Fruit fly (Drosophila melanogaster): ENCODE data around the gene CheA84a.

CheA84a gene

DNA sequence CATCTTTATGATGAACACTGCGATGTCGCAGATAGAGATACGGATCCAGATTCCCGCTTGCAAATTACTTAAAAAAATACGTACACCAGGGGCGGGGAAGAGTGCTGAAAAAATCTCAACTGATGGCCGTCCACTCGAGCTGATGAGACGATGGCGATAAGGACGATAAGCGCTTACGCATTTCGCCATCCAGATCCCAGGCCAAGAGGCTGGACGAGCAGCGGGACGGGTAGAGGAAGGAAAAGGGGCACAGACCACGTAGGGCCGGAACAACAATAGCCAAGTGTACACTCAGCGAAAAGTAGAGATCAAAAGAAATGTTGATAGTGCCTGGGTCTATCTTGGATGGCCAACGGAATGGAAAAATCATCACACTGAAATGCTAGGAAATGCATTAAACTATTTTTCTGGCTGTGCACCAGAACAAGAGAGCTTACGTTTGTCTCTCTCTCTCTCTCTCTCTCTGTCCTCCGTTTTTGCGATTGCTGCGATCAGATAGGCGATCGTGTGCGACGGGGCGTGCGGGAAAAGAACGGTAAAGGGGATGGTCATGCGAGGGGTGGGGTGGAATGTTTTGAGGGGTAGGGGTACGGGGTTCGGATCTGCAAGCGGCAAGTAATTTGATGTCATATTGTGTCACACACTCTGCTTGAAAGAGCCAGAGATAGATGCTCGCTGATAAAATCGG lies 17.0 kb downstream of the CheA84a start (continued):
- TF ChIP-seq ro (GFP tag; IDR thresholded peaks at IDR 0.05) (no peak), zf30C (GFP tag; optimal IDR thresholded peaks at IDR 0.05) (peak; percentile 90), crol (GFP tag; IDR thresholded peaks at IDR 0.05) (peak; percentile 88), ems (GFP tag; optimal IDR thresholded peaks at IDR 0.05) (no peak), knrl (GFP tag; IDR thresholded peaks at IDR 0.05; ENCODE audit: partially characterized antibody) (no peak), unpg (GFP tag; optimal IDR thresholded peaks at IDR 0.05) (no peak), pnt (GFP tag; optimal IDR thresholded peaks at IDR 0.05) (no peak), sens (GFP tag) (peak; percentile 75)

DNA sequence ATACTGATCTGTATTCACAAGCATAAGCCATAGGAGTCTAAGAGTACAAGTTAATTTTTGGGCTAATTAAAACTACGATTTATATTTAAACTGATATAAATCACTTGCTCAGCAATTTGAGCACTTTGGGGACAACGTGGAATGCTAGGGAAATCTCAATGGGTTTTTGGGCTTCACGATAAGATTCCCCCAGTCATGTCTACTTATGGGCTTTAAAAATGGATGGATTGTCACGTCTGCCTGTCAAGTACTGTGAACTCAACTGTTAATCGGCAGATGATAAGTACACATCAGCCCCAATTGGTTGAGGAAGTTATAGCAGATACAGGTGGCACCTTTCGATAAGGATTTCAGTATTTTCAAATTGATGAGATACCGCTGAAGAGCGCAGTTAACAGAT lies 21.1 kb downstream of the CheA84a start:
- TF ChIP-seq CG33213 (GFP tag; optimal IDR thresholded peaks at IDR 0.05), result no peak
- TF ChIP-seq sug (tag; optimal IDR thresholded peaks at IDR 0.05), result peak; percentile 75
- TF ChIP-seq CG13775 (GFP tag; optimal IDR thresholded peaks at IDR 0.05), result no peak
- peak; percentile 89 for TF ChIP-seq sd (tag; optimal IDR thresholded peaks at IDR 0.05)
- TF ChIP-seq CG18262 (tag; optimal IDR thresholded peaks at IDR 0.05), result no peak
- peak; percentile 14 for TF ChIP-seq CG34376 (GFP tag; optimal IDR thresholded peaks at IDR 0.05)
- no peak for TF ChIP-seq sisA (GFP tag; IDR thresholded peaks at IDR 0.05)
- TF ChIP-seq kah (GFP tag; optimal IDR thresholded peaks at IDR 0.05), result no peak
- TF ChIP-seq CG8089 (GFP tag; optimal IDR thresholded peaks at IDR 0.05), result no peak
- TF ChIP-seq mld (GFP tag; IDR thresholded peaks at IDR 0.05; ENCODE audit: partially characterized antibody), result no peak
- TF ChIP-seq wdn (GFP tag; IDR thresholded peaks at IDR 0.05), result no peak
- TF ChIP-seq her (GFP tag; optimal IDR thresholded peaks at IDR 0.05), result no peak
- TF ChIP-seq sna (GFP tag; IDR thresholded peaks at IDR 0.05; ENCODE audit: partially characterized antibody), result no peak
- no peak for TF ChIP-seq MESR4 (GFP tag; optimal IDR thresholded peaks at IDR 0.05)
- no peak for TF ChIP-seq bab2 (GFP tag; optimal IDR thresholded peaks at IDR 0.05)
- TF ChIP-seq Ssrp (tag; optimal IDR thresholded peaks at IDR 0.05), result no peak
- 0 out of 3 replicates have a peak, but pooled peaks have one; percentile 26 for TF ChIP-seq vnd (GFP tag; IDR thresholded peaks at IDR 0.05; ENCODE audit: partially characterized antibody)
- peak; percentile 60 for TF ChIP-seq Vsx1 (GFP tag; optimal IDR thresholded peaks at IDR 0.05)
- no peak for TF ChIP-seq run (tag; optimal IDR thresholded peaks at IDR 0.05)
- TF ChIP-seq esg (GFP tag; conservative IDR thresholded peaks at IDR 0.05), result no peak
- TF ChIP-seq ATbp (GFP tag; optimal IDR thresholded peaks at IDR 0.05), result no peak
- no peak for TF ChIP-seq CrebB (tag; optimal IDR thresholded peaks at IDR 0.05)
- no peak for TF ChIP-seq Antp (GFP tag; optimal IDR thresholded peaks at IDR 0.05)
- TF ChIP-seq exex (tag; optimal IDR thresholded peaks at IDR 0.05), result peak; percentile 89
- TF ChIP-seq Dek (tag; optimal IDR thresholded peaks at IDR 0.05), result no peak
- TF ChIP-seq CG2199 (GFP tag; IDR thresholded peaks at IDR 0.05), result no peak
- no peak for TF ChIP-seq trh (GFP tag; optimal IDR thresholded peaks at IDR 0.05)
- no peak for TF ChIP-seq CTCF (GFP tag; optimal IDR thresholded peaks at IDR 0.05)
- no peak for TF ChIP-seq sob (GFP tag; IDR thresholded peaks at IDR 0.05)
- TF ChIP-seq mirr (GFP tag; optimal IDR thresholded peaks at IDR 0.05), result peak; percentile 94
- no peak for TF ChIP-seq CG8765 (GFP tag; IDR thresholded peaks at IDR 0.05)
- peak; percentile 4 for TF ChIP-seq CG8281 (tag; optimal IDR thresholded peaks at IDR 0.05)
- no peak for TF ChIP-seq pros (GFP tag; optimal IDR thresholded peaks at IDR 0.05)
- peak; percentile 36 for TF ChIP-seq lab (GFP tag; optimal IDR thresholded peaks at IDR 0.05)
- TF ChIP-seq btn (GFP tag; optimal IDR thresholded peaks at IDR 0.05), result no peak
- TF ChIP-seq CG17912 (GFP tag; optimal IDR thresholded peaks at IDR 0.05), result no peak
- TF ChIP-seq zfh1 (GFP tag; IDR thresholded peaks at IDR 0.05), result no peak
- peak; percentile 66 for TF ChIP-seq Nf-YB (GFP tag; optimal IDR thresholded peaks at IDR 0.05)
- TF ChIP-seq Ets97D (GFP tag; optimal IDR thresholded peaks at IDR 0.05), result no peak
- TF ChIP-seq slou (GFP tag; optimal IDR thresholded peaks at IDR 0.05), result no peak
- no peak for TF ChIP-seq CG11504 (tag; optimal IDR thresholded peaks at IDR 0.05)
- no peak for TF ChIP-seq CG12155 (GFP tag; optimal IDR thresholded peaks at IDR 0.05)
